Worm (Caenorhabditis elegans) whole organism, L2 larva: ENCODE results near the gene figl-1.

ENCODE experiments used
- C34F6.9 ChIP-seq: fragments of 150-350 bp; optimal IDR thresholded peaks from 2 replicates; lab custom pipeline; 2014; ENCODE audit warnings: missing biosample characterization, missing genetic modification characterization
- F13H6.1 ChIP-seq: sonication (generic microtip); optimal IDR thresholded peaks from 2 replicates; lab custom pipeline; 2016; ENCODE audit warnings: missing genetic modification characterization, missing compliant biosample characterization
- R02D3.7 ChIP-seq: fragments of 150-350 bp; optimal IDR thresholded peaks from 2 replicates; lab custom pipeline; 2014; ENCODE audit warnings: missing biosample characterization, missing genetic modification characterization
- Y55F3AM.14 ChIP-seq: fragments of 200-800 bp; sonication (Bioruptor generic); optimal IDR thresholded peaks from 2 replicates; lab custom pipeline; 2018; ENCODE audit warnings: mild to moderate bottlenecking, missing genetic modification characterization, missing compliant biosample characterization
- ama-1 ChIP-seq: fragments of 150-350 bp; optimal IDR thresholded peaks from 2 replicates; lab custom pipeline; 2018; ENCODE audit warnings: inconsistent platforms
- blmp-1 ChIP-seq: sonication (generic microtip); optimal IDR thresholded peaks from 2 replicates; lab custom pipeline; 2017; ENCODE audit warnings: missing genetic modification characterization, mild to moderate bottlenecking, missing compliant biosample characterization, antibody characterized with exemption, moderate library complexity; ENCODE audit not compliant: insufficient read depth
- ceh-16 ChIP-seq: fragments of 150-350 bp; optimal IDR thresholded peaks from 2 replicates; lab custom pipeline; 2014; ENCODE audit warnings: missing biosample characterization, missing genetic modification characterization
- ceh-82 ChIP-seq: fragments of 150-350 bp; optimal IDR thresholded peaks from 2 replicates; lab custom pipeline; 2014; ENCODE audit warnings: missing biosample characterization, missing genetic modification characterization
- crh-2 ChIP-seq: sonication (generic microtip); optimal IDR thresholded peaks from 2 replicates; lab custom pipeline; 2017; ENCODE audit warnings: missing biosample characterization, missing genetic modification characterization
- egl-27 ChIP-seq: sonication (generic microtip); optimal IDR thresholded peaks from 3 replicates; lab custom pipeline; 2017; ENCODE audit warnings: missing biosample characterization, missing genetic modification reagents, missing genetic modification characterization
- elt-1 ChIP-seq: fragments of 150-350 bp; optimal IDR thresholded peaks from 2 replicates; lab custom pipeline; 2014; ENCODE audit warnings: missing biosample characterization, missing genetic modification characterization
- elt-3 ChIP-seq: sonication (generic microtip); optimal IDR thresholded peaks from 2 replicates; lab custom pipeline; 2017; ENCODE audit warnings: missing biosample characterization, missing genetic modification characterization
- gmeb-1 ChIP-seq: fragments of 150-350 bp; optimal IDR thresholded peaks from 2 replicates; lab custom pipeline; 2014; ENCODE audit warnings: missing biosample characterization, missing genetic modification characterization
- lin-11 ChIP-seq: fragments of 150-350 bp; sonication (generic microtip); optimal IDR thresholded peaks from 2 replicates; lab custom pipeline; 2014; ENCODE audit warnings: missing biosample characterization, missing genetic modification characterization, inconsistent platforms, mixed read lengths
- lin-39 ChIP-seq: fragments of 150-350 bp; optimal IDR thresholded peaks from 2 replicates; lab custom pipeline; 2014; ENCODE audit warnings: missing biosample characterization, missing genetic modification reagents, missing genetic modification characterization
- lsy-2 ChIP-seq, 2 experiments: fragments of 150-350 bp in 1 of 2; sonication (generic microtip) in 1 of 2; optimal IDR thresholded peaks; 2 replicates each; lab custom pipeline; 2014 to 2017; ENCODE audit warnings: missing biosample characterization in 2 of 2, missing genetic modification characterization in 2 of 2
- mab-5 ChIP-seq: fragments of 150-350 bp; optimal IDR thresholded peaks from 2 replicates; lab custom pipeline; 2014; ENCODE audit warnings: missing biosample characterization, missing genetic modification characterization
- mdl-1 ChIP-seq, 2 experiments: fragments of 150-350 bp in 1 of 2; sonication (generic microtip) in 1 of 2; optimal IDR thresholded peaks; 2 replicates each; lab custom pipeline; 2017; ENCODE audit warnings: missing biosample characterization in 2 of 2, missing genetic modification characterization in 2 of 2
- nhr-12 ChIP-seq: fragments of 150-350 bp; optimal IDR thresholded peaks from 2 replicates; lab custom pipeline; 2014; ENCODE audit warnings: missing biosample characterization, missing genetic modification characterization
- nhr-129 ChIP-seq: fragments of 150-350 bp; optimal IDR thresholded peaks from 2 replicates; lab custom pipeline; 2014; ENCODE audit warnings: missing biosample characterization, missing genetic modification characterization
- nhr-21 ChIP-seq: fragments of 150-350 bp; optimal IDR thresholded peaks from 2 replicates; lab custom pipeline; 2014; ENCODE audit warnings: missing biosample characterization, missing genetic modification characterization
- nhr-23 ChIP-seq: fragments of 150-350 bp; optimal IDR thresholded peaks from 2 replicates; lab custom pipeline; 2014; ENCODE audit warnings: missing biosample characterization, missing genetic modification reagents, missing genetic modification characterization
- nhr-237 ChIP-seq: fragments of 150-350 bp; optimal IDR thresholded peaks from 2 replicates; lab custom pipeline; 2014; ENCODE audit warnings: missing biosample characterization, missing genetic modification characterization
- nhr-25 ChIP-seq: fragments of 150-350 bp; sonication (generic microtip); optimal IDR thresholded peaks from 3 replicates; lab custom pipeline; 2014; ENCODE audit warnings: missing biosample characterization, missing genetic modification characterization
- nhr-6 ChIP-seq: fragments of 150-350 bp; optimal IDR thresholded peaks from 2 replicates; lab custom pipeline; 2014; ENCODE audit warnings: missing biosample characterization, missing genetic modification characterization
- nhr-77 ChIP-seq: fragments of 150-350 bp; optimal IDR thresholded peaks from 2 replicates; lab custom pipeline; 2014; ENCODE audit warnings: missing biosample characterization, missing genetic modification characterization
- peb-1 ChIP-seq: fragments of 150-350 bp; optimal IDR thresholded peaks from 2 replicates; lab custom pipeline; 2014; ENCODE audit warnings: missing biosample characterization, missing genetic modification characterization
- sem-4 ChIP-seq: fragments of 150-350 bp; optimal IDR thresholded peaks from 2 replicates; lab custom pipeline; 2014; ENCODE audit warnings: missing biosample characterization, missing genetic modification reagents, missing genetic modification characterization
- sma-3 ChIP-seq: sonication (generic microtip); optimal IDR thresholded peaks from 2 replicates; lab custom pipeline; 2016; ENCODE audit warnings: missing genetic modification reagents, missing genetic modification characterization, missing compliant biosample characterization
- sma-9 ChIP-seq, 2 experiments: fragments of 150-350 bp in 1 of 2; sonication (generic microtip) in 1 of 2; optimal IDR thresholded peaks; 2 replicates each; lab custom pipeline; 2014 to 2016; ENCODE audit warnings: missing genetic modification characterization in 2 of 2, mild to moderate bottlenecking in 1 of 2, missing biosample characterization in 1 of 2, missing compliant biosample characterization in 1 of 2, missing genetic modification reagents in 1 of 2, moderate library complexity in 1 of 2
- unc-55 ChIP-seq: fragments of 150-350 bp; sonication (generic microtip); optimal IDR thresholded peaks from 3 replicates; lab custom pipeline; 2014; ENCODE audit warnings: missing biosample characterization, missing genetic modification reagents, missing genetic modification characterization
- unc-62 ChIP-seq: fragments of 150-350 bp; optimal IDR thresholded peaks from 2 replicates; lab custom pipeline; 2014; ENCODE audit warnings: missing biosample characterization, missing genetic modification reagents, missing genetic modification characterization
- zag-1 ChIP-seq: fragments of 150-350 bp; optimal IDR thresholded peaks from 2 replicates; lab custom pipeline; 2014; ENCODE audit warnings: missing biosample characterization, missing genetic modification characterization
- ztf-11 ChIP-seq: sonication (generic microtip); optimal IDR thresholded peaks from 2 replicates; lab custom pipeline; 2017; ENCODE audit warnings: missing biosample characterization, missing genetic modification characterization
- ztf-4 ChIP-seq: fragments of 150-350 bp; optimal IDR thresholded peaks from 2 replicates; lab custom pipeline; 2014; ENCODE audit warnings: missing biosample characterization, missing genetic modification characterization

figl-1 gene

ce11 chrV:4372986-4373385, 27.2 kb upstream of the figl-1 start:
- TF ChIP-seq lsy-2 (tag; optimal IDR thresholded peaks at IDR 0.05; lab: Kevin White, UChicago) (no peak), nhr-23 (no peak), crh-2 (tag; lab: Kevin White, UChicago) (no peak), mab-5 (tag; lab: Kevin White, UChicago) (no peak), unc-55 (GFP tag; lab: Kevin White, UChicago) (no peak), elt-3 (tag; lab: Kevin White, UChicago) (no peak), nhr-25 (no peak), C34F6.9 (tag; lab: Kevin White, UChicago) (no peak), lin-11 (tag; lab: Kevin White, UChicago) (no peak), egl-27 (tag; lab: Kevin White, UChicago) (no peak), nhr-237 (tag; lab: Kevin White, UChicago) (no peak), ama-1 (lab: Kevin White, UChicago) (no peak), unc-62 (GFP tag; lab: Kevin White, UChicago) (no peak), zag-1 (tag; lab: Kevin White, UChicago) (no peak), ceh-82 (no peak), ceh-16 (tag; lab: Kevin White, UChicago) (no peak)

ce11 chrV:4371309-4371933, 25.6 kb upstream of the figl-1 start, which contains the start of the genes gmpr-1 and fipp-1:
TSS of gene gmpr-1 (minus strand) at chrV:4371383.
TSS of gene fipp-1 (plus strand) at chrV:4371807.
- no peak for TF ChIP-seq mdl-1 (tag; optimal IDR thresholded peaks at IDR 0.05; lab: Kevin White, UChicago)
- peak; percentile 27 for TF ChIP-seq egl-27 (tag; lab: Kevin White, UChicago)
- TF ChIP-seq peb-1 (tag; lab: Kevin White, UChicago), result no peak
- TF ChIP-seq nhr-25, result peak; percentile 57
- TF ChIP-seq nhr-77 (tag; lab: Kevin White, UChicago), result no peak
- peak; percentile 36 for TF ChIP-seq sma-3 (GFP tag; lab: Kevin White, UChicago)
- no peak for TF ChIP-seq ztf-4 (tag; lab: Kevin White, UChicago)
- no peak for TF ChIP-seq ceh-16 (tag; lab: Kevin White, UChicago)
- TF ChIP-seq ztf-11 (tag; lab: Kevin White, UChicago), result no peak
- peak; percentile 16 for TF ChIP-seq sma-9 (GFP tag; optimal IDR thresholded peaks at IDR 0.05; lab: Kevin White, UChicago)
- TF ChIP-seq sma-9 (tag; optimal IDR thresholded peaks at IDR 0.05; lab: Kevin White, UChicago), result no peak
- no peak for TF ChIP-seq sem-4
- peak; percentile 27 for TF ChIP-seq nhr-6
- no peak for TF ChIP-seq blmp-1 (tag; lab: Kevin White, UChicago)
- peak; percentile 39 for TF ChIP-seq mab-5 (tag; lab: Kevin White, UChicago)
- TF ChIP-seq C34F6.9 (tag; lab: Kevin White, UChicago), result peak; percentile 60
- TF ChIP-seq zag-1 (tag; lab: Kevin White, UChicago), result no peak
- TF ChIP-seq nhr-237 (tag; lab: Kevin White, UChicago), result no peak
- TF ChIP-seq unc-55 (GFP tag; lab: Kevin White, UChicago), result peak; percentile 79
- TF ChIP-seq nhr-21 (tag; lab: Kevin White, UChicago), result no peak
- peak; percentile 38 for TF ChIP-seq nhr-129
- TF ChIP-seq lsy-2 (tag; optimal IDR thresholded peaks at IDR 0.05; lab: Kevin White, UChicago), result peak; percentile 40 to 77
- TF ChIP-seq crh-2 (tag; lab: Kevin White, UChicago), result peak; percentile 65
- TF ChIP-seq lin-39 (tag; lab: Kevin White, UChicago), result no peak
- no peak for TF ChIP-seq elt-1
- TF ChIP-seq F13H6.1, result peak; percentile 40
- TF ChIP-seq unc-62 (GFP tag; lab: Kevin White, UChicago), result no peak
- peak; percentile 73 for TF ChIP-seq gmeb-1 (tag; lab: Kevin White, UChicago)
- TF ChIP-seq ceh-82, result no peak

- no peak for TF ChIP-seq nhr-25
- no peak for TF ChIP-seq nhr-21 (tag; lab: Kevin White, UChicago)
- no peak for TF ChIP-seq nhr-23
- no peak for TF ChIP-seq unc-62 (GFP tag; lab: Kevin White, UChicago)
- TF ChIP-seq mab-5 (tag; lab: Kevin White, UChicago), result no peak
- TF ChIP-seq ama-1 (lab: Kevin White, UChicago), result no peak
- no peak for TF ChIP-seq crh-2 (tag; lab: Kevin White, UChicago)
- no peak for TF ChIP-seq Y55F3AM.14 (GFP tag; lab: Kevin White, UChicago)
- no peak for TF ChIP-seq F13H6.1
- no peak for TF ChIP-seq nhr-12
- TF ChIP-seq ztf-11 (tag; lab: Kevin White, UChicago), result no peak
- TF ChIP-seq R02D3.7 (tag; lab: Kevin White, UChicago), result no peak
- no peak for TF ChIP-seq egl-27 (tag; lab: Kevin White, UChicago)
- TF ChIP-seq C34F6.9 (tag; lab: Kevin White, UChicago), result no peak
- TF ChIP-seq nhr-129, result no peak
Observed at ce11 chrV:4370515-4370914, 24.7 kb upstream of the figl-1 start.
